Worm (Caenorhabditis elegans): ENCODE results near the gene C33D9.6.

DNA sequence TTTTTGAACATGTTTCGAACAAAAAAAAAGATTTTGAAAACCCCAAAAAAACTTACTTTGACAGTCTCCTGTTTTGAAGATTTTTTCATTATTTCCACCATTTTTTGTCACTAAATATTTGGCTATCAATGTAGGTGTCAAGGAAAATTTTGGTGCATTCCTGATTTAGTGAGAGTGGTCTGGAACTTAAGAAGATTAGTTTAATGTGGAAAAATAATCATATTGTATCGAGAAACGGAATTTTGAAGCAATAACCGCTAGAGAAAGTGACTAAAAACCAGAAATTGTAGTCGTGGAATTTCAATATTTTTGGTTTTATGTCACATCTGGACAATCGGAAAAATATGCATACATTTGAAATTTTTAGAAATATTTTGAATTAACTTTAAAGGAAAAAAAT lies 16.0 kb downstream of the C33D9.6 start, which contains the start of the genes F20C5.11 and klp-11:
- TF ChIP-seq tbx-9 (tag; optimal IDR thresholded peaks at IDR 0.05; ENCODE audit: borderline replicate concordance) (no peak), snpc-4 (GFP tag; optimal IDR thresholded peaks at IDR 0.05) (no peak), snpc-4 (tag; optimal IDR thresholded peaks at IDR 0.05) (no peak), ekl-4 (GFP tag; IDR thresholded peaks at IDR 0.05) (no peak), B0261.1 (tag; optimal IDR thresholded peaks at IDR 0.05) (no peak), ztf-28 (GFP tag; IDR thresholded peaks at IDR 0.05) (no peak)
